Worm (Caenorhabditis elegans) whole organism, L4/young adult: ENCODE results near the gene abu-1.

Experiments used
- W03F9.2 ChIP-seq: fragments of 150-350 bp; optimal IDR thresholded peaks from 2 replicates; lab custom pipeline; 2014; ENCODE audit warnings: missing biosample characterization, missing genetic modification characterization
- dao-5 ChIP-seq: sonication (generic microtip); optimal IDR thresholded peaks from 2 replicates; lab custom pipeline; 2016; ENCODE audit warnings: missing genotype, missing genetic modification characterization, moderate library complexity, missing compliant biosample characterization
- him-1 ChIP-seq: sonication (generic microtip); optimal IDR thresholded peaks from 2 replicates; lab custom pipeline; 2016; ENCODE audit warnings: missing genotype, missing genetic modification reagents, missing genetic modification characterization, missing compliant biosample characterization

- TF ChIP-seq him-1 (tag; lab: Kevin White, UChicago) (no peak), W03F9.2 (tag; lab: Kevin White, UChicago) (no peak), dao-5 (tag; lab: Kevin White, UChicago) (no peak)
Observed at ce11 chrV:10414610-10415009, 33.0 kb upstream of the abu-1 start, which contains the start of gene F15H10.9.
